Worm (Caenorhabditis elegans): ENCODE measurements around the gene C34C12.2.
A peak's percentile ranks its signal among the peaks of the same experiment; 100 is the strongest.

Gene C34C12.2

DNA sequence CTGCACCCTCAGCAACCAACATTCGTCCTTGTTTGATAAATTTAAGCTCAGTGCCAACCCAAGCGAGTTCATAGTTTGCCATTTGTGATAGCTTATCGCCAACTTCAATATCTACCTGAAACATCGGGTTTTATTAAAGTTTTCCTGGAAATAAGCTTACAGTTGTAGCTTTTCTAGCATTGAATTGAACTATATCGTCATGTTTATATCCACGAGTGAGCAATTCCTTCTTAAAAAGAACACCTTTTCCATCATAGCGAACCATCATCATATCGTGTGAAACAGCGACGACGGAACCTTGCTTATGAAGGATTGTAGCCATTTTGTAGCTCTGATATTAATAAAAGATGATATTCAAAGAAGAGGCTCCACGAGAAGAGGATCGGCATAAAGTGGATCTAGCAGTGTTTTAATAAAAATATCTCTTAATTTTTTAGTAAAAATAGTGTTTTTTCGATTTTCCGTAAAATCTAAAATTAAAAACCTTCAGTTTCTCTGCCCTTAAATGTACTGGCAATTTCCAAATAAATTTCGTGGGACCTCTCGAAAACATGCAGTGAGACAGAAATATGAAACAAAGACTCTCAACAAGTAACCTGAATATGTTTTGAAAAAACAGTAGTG lies 48.7 kb downstream of the C34C12.2 start, which contains the start of gene M01F1.8:
M01F1.8 (minus strand) TSS at position 335 of the 624 bp plus-strand sequence.
- no peak for TF ChIP-seq W03F9.2 (tag; optimal IDR thresholded peaks at IDR 0.05)
- TF ChIP-seq dao-5 (tag; optimal IDR thresholded peaks at IDR 0.05) = no peak

DNA sequence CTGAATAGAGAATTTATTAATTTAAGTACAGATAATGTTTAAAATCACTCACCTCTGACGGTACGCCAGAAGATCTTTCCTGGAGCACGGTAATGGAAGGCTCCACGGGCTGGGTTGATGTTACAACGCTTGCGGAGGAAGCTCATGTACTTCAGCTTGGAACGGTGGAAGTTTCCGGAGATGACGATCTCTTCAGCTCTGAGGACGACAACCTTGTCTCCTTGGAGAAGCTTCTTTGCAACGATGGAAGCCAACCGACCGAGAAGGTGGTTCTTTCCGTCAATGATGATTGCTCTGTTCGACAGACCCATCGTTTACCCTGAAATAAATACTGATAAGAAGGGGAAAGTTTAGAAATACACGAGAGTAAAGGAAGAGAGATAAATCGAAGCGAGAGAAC lies 49.7 kb downstream of the C34C12.2 start, which contains the start of gene rpl-16:
rpl-16 (minus strand) TSS at position 319 of the 400 bp plus-strand sequence.
- TF ChIP-seq him-1 (tag; optimal IDR thresholded peaks at IDR 0.05) (no peak), dao-5 (tag; optimal IDR thresholded peaks at IDR 0.05) (no peak), W03F9.2 (tag; optimal IDR thresholded peaks at IDR 0.05) (no peak)

DNA sequence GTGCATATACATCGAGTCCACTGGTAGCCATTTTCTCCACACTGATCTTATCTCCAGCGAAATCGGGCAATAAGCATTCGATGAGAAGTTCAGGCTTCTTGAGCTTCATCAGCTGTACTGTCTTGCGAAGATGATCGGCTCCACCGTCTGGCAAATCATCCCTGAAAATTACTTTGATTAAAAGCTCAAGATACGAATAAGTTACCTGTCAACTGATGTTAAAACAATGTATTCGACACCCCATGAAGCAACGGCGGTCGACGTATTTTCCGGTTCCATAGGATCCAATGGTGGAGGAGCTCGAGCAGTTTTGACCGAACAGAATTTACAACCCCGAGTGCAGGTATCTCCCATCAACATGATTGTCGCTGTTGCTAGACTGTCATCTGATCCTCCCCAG lies 50.7 kb downstream of the C34C12.2 start:
- TF ChIP-seq him-1 (tag; optimal IDR thresholded peaks at IDR 0.05) = no peak
- no peak for TF ChIP-seq dao-5 (tag; optimal IDR thresholded peaks at IDR 0.05)
- no peak for TF ChIP-seq W03F9.2 (tag; optimal IDR thresholded peaks at IDR 0.05)

DNA sequence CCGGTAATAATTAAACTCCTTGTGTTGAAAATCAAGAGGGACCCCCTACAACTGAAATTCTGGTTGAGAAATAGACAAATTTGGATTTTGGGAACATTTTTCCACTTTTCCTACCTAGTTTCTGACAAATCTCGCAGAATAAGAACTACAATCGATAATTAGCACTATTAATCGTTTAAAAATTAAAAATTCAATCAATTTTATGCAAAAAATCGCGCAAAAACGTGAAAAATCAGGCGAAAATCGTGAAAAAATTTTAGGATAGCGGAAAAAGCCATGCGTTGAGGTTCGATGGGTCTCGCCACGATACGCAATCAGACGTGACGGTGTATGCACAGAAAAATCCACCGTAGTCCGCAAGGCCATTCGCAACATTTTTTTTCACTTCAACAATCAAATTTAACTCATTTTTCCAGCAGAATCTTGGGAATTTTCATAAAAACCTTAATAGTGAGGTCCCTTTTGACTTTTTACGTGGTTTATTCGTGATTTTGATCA lies 51.5 kb downstream of the C34C12.2 start, which contains the start of gene lias-1:
lias-1 (minus strand) TSS at position 51 of the 498 bp plus-strand sequence.
- peak; percentile 19 for TF ChIP-seq him-1 (tag; optimal IDR thresholded peaks at IDR 0.05)
- TF ChIP-seq dao-5 (tag; optimal IDR thresholded peaks at IDR 0.05) = no peak
- peak; percentile 94 for TF ChIP-seq W03F9.2 (tag; optimal IDR thresholded peaks at IDR 0.05)
